Worm (Caenorhabditis elegans) whole organism, L1 larva: ENCODE results near the gene F36H1.3.

Experiments
- C34B4.2 ChIP-seq: sonication (generic microtip); optimal IDR thresholded peaks from 2 replicates; lab custom pipeline; 2017; ENCODE audit warnings: mild to moderate bottlenecking, missing genetic modification characterization, missing compliant biosample characterization
- Y116A8C.19 ChIP-seq: sonication (generic microtip); optimal IDR thresholded peaks from 2 replicates; lab custom pipeline; 2016; ENCODE audit warnings: missing compliant biosample characterization, missing genetic modification characterization, borderline replicate concordance
- alr-1 ChIP-seq: fragments of 200-800 bp; sonication (Bioruptor generic); optimal IDR thresholded peaks from 2 replicates; lab custom pipeline; 2018; ENCODE audit warnings: borderline replicate concordance, mild to moderate bottlenecking, missing genetic modification characterization, missing compliant biosample characterization
- aly-2 ChIP-seq: fragments of 150-350 bp; optimal IDR thresholded peaks from 2 replicates; lab custom pipeline; 2014; ENCODE audit warnings: missing biosample characterization, missing genetic modification characterization
- ama-1 ChIP-seq: fragments of 150-350 bp; optimal IDR thresholded peaks from 2 replicates; lab custom pipeline; 2014
- ceh-8 ChIP-seq: fragments of 200-800 bp; sonication (Bioruptor generic); optimal IDR thresholded peaks from 2 replicates; lab custom pipeline; 2018; ENCODE audit warnings: mild to moderate bottlenecking, missing genetic modification characterization, moderate library complexity, missing compliant biosample characterization
- ceh-88 ChIP-seq: fragments of 200-800 bp; sonication (Bioruptor generic); IDR thresholded peaks from 2 replicates; pipeline ENCODE4 v1.3.6; 2022; ENCODE audit warnings: missing genetic modification characterization, missing compliant biosample characterization
- ceh-90 ChIP-seq: sonication (generic microtip); optimal IDR thresholded peaks from 2 replicates; lab custom pipeline; 2016; ENCODE audit warnings: missing genetic modification characterization, missing compliant biosample characterization
- dsc-1 ChIP-seq: sonication (generic microtip); optimal IDR thresholded peaks from 2 replicates; lab custom pipeline; 2016; ENCODE audit warnings: mild to moderate bottlenecking, missing genetic modification characterization, missing compliant biosample characterization
- efl-3 ChIP-seq: fragments of 200-800 bp; sonication (Bioruptor generic); optimal IDR thresholded peaks from 2 replicates; lab custom pipeline; 2018; ENCODE audit warnings: mild to moderate bottlenecking, missing genetic modification characterization, missing compliant biosample characterization
- egl-13 ChIP-seq: sonication (generic microtip); optimal IDR thresholded peaks from 2 replicates; lab custom pipeline; 2016; ENCODE audit warnings: missing genotype, missing genetic modification reagents, missing genetic modification characterization, missing compliant biosample characterization
- egl-27 ChIP-seq, 2 experiments: fragments of 150-350 bp in 1 of 2; sonication (generic microtip); optimal IDR thresholded peaks; 3 replicates each; lab custom pipeline; 2017 to 2018; ENCODE audit warnings: missing biosample characterization in 2 of 2, missing genetic modification characterization in 2 of 2, missing genetic modification reagents in 2 of 2
- elt-2 ChIP-seq: sonication (generic microtip); optimal IDR thresholded peaks from 2 replicates; lab custom pipeline; 2016; ENCODE audit warnings: missing genetic modification characterization, mild to moderate bottlenecking, inconsistent platforms, missing compliant biosample characterization, missing genetic modification reagents
- ets-5 ChIP-seq: fragments of 200-800 bp; sonication (Bioruptor generic); IDR thresholded peaks from 2 replicates; pipeline ENCODE4 v1.3.6; 2022; ENCODE audit warnings: missing genetic modification characterization, missing compliant biosample characterization
- fkh-8 ChIP-seq: sonication (generic microtip); optimal IDR thresholded peaks from 2 replicates; lab custom pipeline; 2016; ENCODE audit warnings: mild to moderate bottlenecking, missing genetic modification characterization, missing compliant biosample characterization
- fos-1 ChIP-seq: fragments of 150-350 bp; optimal IDR thresholded peaks from 2 replicates; lab custom pipeline; 2014; ENCODE audit warnings: missing biosample characterization, missing genetic modification characterization
- grh-1 ChIP-seq: fragments of 200-800 bp; sonication (Bioruptor generic); IDR thresholded peaks from 2 replicates; pipeline ENCODE4 v1.3.6; 2022; ENCODE audit warnings: missing genetic modification reagents, missing genetic modification characterization, missing compliant biosample characterization
- hlh-17 ChIP-seq: fragments of 200-800 bp; sonication (Bioruptor generic); optimal IDR thresholded peaks from 2 replicates; lab custom pipeline; 2018; ENCODE audit warnings: missing genetic modification characterization, mild to moderate bottlenecking, missing compliant biosample characterization, moderate library complexity, borderline replicate concordance
- hpl-2 ChIP-seq: fragments of 150-350 bp; optimal IDR thresholded peaks from 2 replicates; lab custom pipeline; 2014; ENCODE audit warnings: missing biosample characterization, missing genetic modification reagents, missing genetic modification characterization
- irx-1 ChIP-seq: sonication (generic microtip); optimal IDR thresholded peaks from 2 replicates; lab custom pipeline; 2016; ENCODE audit warnings: missing genetic modification characterization, missing compliant biosample characterization
- isw-1 ChIP-seq: fragments of 200-800 bp; sonication (Bioruptor generic); IDR thresholded peaks from 2 replicates; pipeline ENCODE4 v1.3.6; 2022; ENCODE audit warnings: missing genetic modification characterization, missing compliant biosample characterization
- jun-1 ChIP-seq: fragments of 150-350 bp; optimal IDR thresholded peaks from 2 replicates; lab custom pipeline; 2014; ENCODE audit warnings: missing biosample characterization, missing genetic modification reagents, missing genetic modification characterization
- lin-13 ChIP-seq: fragments of 150-350 bp; optimal IDR thresholded peaks from 2 replicates; lab custom pipeline; 2014; ENCODE audit warnings: missing biosample characterization, missing genetic modification reagents, missing genetic modification characterization
- lin-14 ChIP-seq: fragments of 200-800 bp; sonication (Bioruptor generic); optimal IDR thresholded peaks from 2 replicates; lab custom pipeline; 2018; ENCODE audit warnings: mild to moderate bottlenecking, missing genetic modification characterization, moderate library complexity, missing compliant biosample characterization
- lin-15B ChIP-seq: fragments of 150-350 bp; sonication (generic microtip); optimal IDR thresholded peaks from 3 replicates; lab custom pipeline; 2014; ENCODE audit warnings: missing biosample characterization, missing genetic modification characterization
- lin-35 ChIP-seq, 2 experiments: fragments of 150-350 bp; optimal IDR thresholded peaks; 2 replicates each; lab custom pipeline; 2014; ENCODE audit warnings: missing biosample characterization in 2 of 2, missing genetic modification characterization in 2 of 2, missing genetic modification reagents in 2 of 2
- lin-39 ChIP-seq: fragments of 150-350 bp; optimal IDR thresholded peaks from 2 replicates; lab custom pipeline; 2014; ENCODE audit warnings: missing biosample characterization, missing genetic modification reagents, missing genetic modification characterization
- mab-9 ChIP-seq: fragments of 200-800 bp; sonication (Bioruptor generic); IDR thresholded peaks from 2 replicates; pipeline ENCODE4 v1.3.6; 2022; ENCODE audit warnings: missing genetic modification reagents, missing genetic modification characterization, missing compliant biosample characterization
- mdl-1 ChIP-seq, 2 experiments: fragments of 150-350 bp; optimal IDR thresholded peaks; 2 replicates each; lab custom pipeline; 2014 to 2017; ENCODE audit warnings: missing biosample characterization in 2 of 2, missing genetic modification characterization in 2 of 2, inconsistent platforms in 1 of 2
- mef-2 ChIP-seq: fragments of 150-350 bp; optimal IDR thresholded peaks from 2 replicates; lab custom pipeline; 2014; ENCODE audit warnings: missing biosample characterization, missing genetic modification characterization
- mep-1 ChIP-seq: fragments of 150-350 bp; optimal IDR thresholded peaks from 2 replicates; lab custom pipeline; 2014; ENCODE audit warnings: missing biosample characterization, missing genetic modification characterization
- nhr-12 ChIP-seq: sonication (generic microtip); optimal IDR thresholded peaks from 2 replicates; lab custom pipeline; 2017; ENCODE audit warnings: missing biosample characterization, missing genetic modification characterization
- nhr-19 ChIP-seq: fragments of 200-800 bp; sonication (Bioruptor generic); conservative IDR thresholded peaks from 2 replicates; pipeline ENCODE4 v1.3.6; 2022; ENCODE audit warnings: missing genetic modification characterization, missing compliant biosample characterization
- nhr-20 ChIP-seq: sonication (generic microtip); optimal IDR thresholded peaks from 2 replicates; lab custom pipeline; 2016; ENCODE audit warnings: mild to moderate bottlenecking, missing genetic modification characterization, missing compliant biosample characterization
- nhr-237 ChIP-seq: fragments of 150-350 bp; optimal IDR thresholded peaks from 2 replicates; lab custom pipeline; 2014; ENCODE audit warnings: missing biosample characterization, missing genetic modification characterization
- nhr-28 ChIP-seq: fragments of 150-350 bp; optimal IDR thresholded peaks from 2 replicates; lab custom pipeline; 2014; ENCODE audit warnings: missing biosample characterization, missing genetic modification characterization
- nhr-47 ChIP-seq: sonication (generic microtip); optimal IDR thresholded peaks from 2 replicates; lab custom pipeline; 2016; ENCODE audit warnings: mild to moderate bottlenecking, missing genetic modification characterization, moderate library complexity, missing compliant biosample characterization
- nhr-77 ChIP-seq: fragments of 150-350 bp; optimal IDR thresholded peaks from 2 replicates; lab custom pipeline; 2014; ENCODE audit warnings: missing biosample characterization, missing genetic modification characterization
- nhr-84 ChIP-seq: sonication (generic microtip); optimal IDR thresholded peaks from 2 replicates; lab custom pipeline; 2017; ENCODE audit warnings: missing biosample characterization, missing genetic modification characterization
- nhr-90 ChIP-seq: sonication (generic microtip); optimal IDR thresholded peaks from 2 replicates; lab custom pipeline; 2016; ENCODE audit warnings: mild to moderate bottlenecking, missing genetic modification characterization, missing compliant biosample characterization; ENCODE audit not compliant: poor library complexity
- pax-3 ChIP-seq: fragments of 200-800 bp; sonication (Bioruptor generic); optimal IDR thresholded peaks from 2 replicates; lab custom pipeline; 2018; ENCODE audit warnings: mild to moderate bottlenecking, missing genetic modification characterization, moderate library complexity, missing compliant biosample characterization
- rnt-1 ChIP-seq: sonication (generic microtip); optimal IDR thresholded peaks from 2 replicates; lab custom pipeline; 2016; ENCODE audit warnings: mild to moderate bottlenecking, missing genetic modification characterization, moderate library complexity, missing compliant biosample characterization
- snpc-4 ChIP-seq: fragments of 150-350 bp; optimal IDR thresholded peaks from 2 replicates; lab custom pipeline; 2014; ENCODE audit warnings: missing biosample characterization, missing genetic modification characterization
- snu-23 ChIP-seq: sonication (generic microtip); optimal IDR thresholded peaks from 2 replicates; lab custom pipeline; 2016; ENCODE audit warnings: missing genetic modification characterization, missing compliant biosample characterization
- sptf-1 ChIP-seq: fragments of 150-350 bp; optimal IDR thresholded peaks from 2 replicates; lab custom pipeline; 2014; ENCODE audit warnings: missing biosample characterization, missing genetic modification characterization
- swsn-7 ChIP-seq: sonication (generic microtip); optimal IDR thresholded peaks from 2 replicates; lab custom pipeline; 2016; ENCODE audit warnings: missing genetic modification characterization, missing compliant biosample characterization
- unc-62 ChIP-seq: fragments of 150-350 bp; optimal IDR thresholded peaks from 2 replicates; lab custom pipeline; 2014; ENCODE audit warnings: missing biosample characterization, missing genetic modification reagents, missing genetic modification characterization
- unc-86 ChIP-seq: sonication (generic microtip); optimal IDR thresholded peaks from 2 replicates; lab custom pipeline; 2016; ENCODE audit warnings: missing genetic modification characterization, missing compliant biosample characterization
- unc-98 ChIP-seq: fragments of 200-800 bp; sonication (Bioruptor generic); IDR thresholded peaks from 2 replicates; pipeline ENCODE4 v1.3.6; 2022; ENCODE audit warnings: missing genetic modification characterization, missing compliant biosample characterization
- vab-15 ChIP-seq: sonication (generic microtip); optimal IDR thresholded peaks from 2 replicates; lab custom pipeline; 2017; ENCODE audit warnings: missing genotype, mild to moderate bottlenecking, missing genetic modification characterization, missing compliant biosample characterization
- zag-1 ChIP-seq: fragments of 150-350 bp; optimal IDR thresholded peaks from 2 replicates; lab custom pipeline; 2014; ENCODE audit warnings: missing biosample characterization, missing genetic modification characterization
- ztf-11 ChIP-seq, 2 experiments: sonication (generic microtip); optimal IDR thresholded peaks; 2 replicates each; lab custom pipeline; 2016 to 2017; ENCODE audit warnings: missing genetic modification characterization in 2 of 2, missing biosample characterization in 1 of 2, missing compliant biosample characterization in 1 of 2

Gene F36H1.3

ce11 chrIV:11021512-11022268 is 28.2 kb upstream of the F36H1.3 start, which contains the start of gene mogs-1:
TSS of gene mogs-1 (minus strand) at chrIV:11021928.
- TF ChIP-seq ztf-11 (tag; optimal IDR thresholded peaks at IDR 0.05; lab: Kevin White, UChicago) = no peak
- no peak for TF ChIP-seq fos-1 (tag; lab: Kevin White, UChicago)
- 0 out of 2 replicates have a peak, but pooled peaks have one; percentile 26 for TF ChIP-seq nhr-19
- TF ChIP-seq hlh-17 = no peak
- TF ChIP-seq vab-15 (tag; lab: Kevin White, UChicago) = no peak
- no peak for TF ChIP-seq pax-3 (tag; lab: Kevin White, UChicago)
- TF ChIP-seq nhr-84 (tag; lab: Kevin White, UChicago) = no peak
- TF ChIP-seq irx-1 (tag; lab: Kevin White, UChicago) = no peak
- TF ChIP-seq nhr-28 = no peak
- peak; percentile 50 for TF ChIP-seq mep-1 (tag; lab: Kevin White, UChicago)
- no peak for TF ChIP-seq unc-62 (GFP tag; lab: Kevin White, UChicago)
- TF ChIP-seq fkh-8 (tag; lab: Kevin White, UChicago) = no peak
- TF ChIP-seq efl-3 (GFP tag; lab: Kevin White, UChicago) = no peak
- no peak for TF ChIP-seq ets-5 (GFP tag; lab: Robert Waterston, UW)
- TF ChIP-seq lin-35 (GFP tag; optimal IDR thresholded peaks at IDR 0.05; lab: Kevin White, UChicago) = peak in 1 of 2 experiments; percentile 39
- no peak for TF ChIP-seq aly-2 (tag; lab: Kevin White, UChicago)
- TF ChIP-seq unc-86 = no peak
- peak; percentile 62 for TF ChIP-seq nhr-20 (tag; lab: Kevin White, UChicago)
- no peak for TF ChIP-seq hpl-2 (GFP tag; lab: Kevin White, UChicago)
- TF ChIP-seq ceh-90 (tag; lab: Kevin White, UChicago) = no peak
- no peak for TF ChIP-seq snpc-4
- TF ChIP-seq ama-1 (lab: Kevin White, UChicago) = no peak
- TF ChIP-seq nhr-90 = no peak
- TF ChIP-seq ceh-88 (GFP tag; lab: Robert Waterston, UW) = no peak
- no peak for TF ChIP-seq egl-13 (tag; lab: Kevin White, UChicago)
- TF ChIP-seq nhr-12 (tag; lab: Kevin White, UChicago) = no peak
- no peak for TF ChIP-seq C34B4.2 (tag; lab: Kevin White, UChicago)
- TF ChIP-seq ceh-8 (GFP tag; lab: Kevin White, UChicago) = no peak
- peak; percentile 65 for TF ChIP-seq lin-14 (GFP tag; lab: Kevin White, UChicago)
- no peak for TF ChIP-seq lin-13
- no peak for TF ChIP-seq elt-2
- no peak for TF ChIP-seq lin-39 (tag; lab: Kevin White, UChicago)
- TF ChIP-seq mdl-1 (tag; optimal IDR thresholded peaks at IDR 0.05; lab: Kevin White, UChicago) = peak in 1 of 2 experiments; percentile 56
- no peak for TF ChIP-seq rnt-1
- no peak for TF ChIP-seq mef-2 (tag; lab: Kevin White, UChicago)
- no peak for TF ChIP-seq mab-9 (GFP tag; lab: Robert Waterston, UW)
- no peak for TF ChIP-seq dsc-1 (tag; lab: Kevin White, UChicago)
- TF ChIP-seq Y116A8C.19 (tag; lab: Kevin White, UChicago) = no peak
- TF ChIP-seq egl-27 (tag; optimal IDR thresholded peaks at IDR 0.05; lab: Kevin White, UChicago) = no peak
- TF ChIP-seq sptf-1 = no peak
- no peak for TF ChIP-seq nhr-47 (tag; lab: Kevin White, UChicago)
- TF ChIP-seq unc-98 (GFP tag; lab: Robert Waterston, UW) = no peak
- TF ChIP-seq zag-1 (tag; lab: Kevin White, UChicago) = no peak
- no peak for TF ChIP-seq grh-1 (GFP tag; lab: Robert Waterston, UW)
- TF ChIP-seq jun-1 (tag; lab: Kevin White, UChicago) = no peak
- TF ChIP-seq alr-1 (tag; lab: Kevin White, UChicago) = no peak
- TF ChIP-seq nhr-237 = no peak
- TF ChIP-seq snu-23 (GFP tag; lab: Kevin White, UChicago) = peak; percentile 38
- TF ChIP-seq nhr-77 (tag; lab: Kevin White, UChicago) = no peak
- TF ChIP-seq swsn-7 (tag; lab: Kevin White, UChicago) = no peak
- no peak for TF ChIP-seq isw-1
- TF ChIP-seq lin-15B (tag; lab: Kevin White, UChicago) = no peak
